Fruit fly (Drosophila melanogaster): ENCODE results near the gene CG5521.

The CG5521 gene

dm6 chr3R:26952200-26952856, 14.4 kb upstream of the CG5521 start:
- TF ChIP-seq CG11902 (GFP tag; optimal IDR thresholded peaks at IDR 0.05): no peak
- TF ChIP-seq fkh (GFP tag; optimal IDR thresholded peaks at IDR 0.05): peak; percentile 61
- TF ChIP-seq Sox14 (GFP tag; optimal IDR thresholded peaks at IDR 0.05): no peak

dm6 chr3R:26952857-26953477, 13.8 kb upstream of the CG5521 start:
- TF ChIP-seq CG9139 (GFP tag; optimal IDR thresholded peaks at IDR 0.05) (no peak), CG6276 (GFP tag; optimal IDR thresholded peaks at IDR 0.05) (no peak), CG11294 (GFP tag; IDR thresholded peaks at IDR 0.05) (no peak), Smox (GFP tag; optimal IDR thresholded peaks at IDR 0.05) (no peak), Blimp-1 (GFP tag; optimal IDR thresholded peaks at IDR 0.05) (no peak), dsx (GFP tag; optimal IDR thresholded peaks at IDR 0.05; ENCODE audit: poor library complexity, severe bottlenecking) (no peak), CG8319 (GFP tag; optimal IDR thresholded peaks at IDR 0.05) (no peak), vri (GFP tag; optimal IDR thresholded peaks at IDR 0.05) (no peak), spab (GFP tag; optimal IDR thresholded peaks at IDR 0.05) (no peak), CG6854 (GFP tag; optimal IDR thresholded peaks at IDR 0.05) (no peak), ss (GFP tag; optimal IDR thresholded peaks at IDR 0.05) (no peak)

- TF ChIP-seq Sox14 (GFP tag; optimal IDR thresholded peaks at IDR 0.05) (peak; percentile 93), pdm3 (GFP tag; optimal IDR thresholded peaks at IDR 0.05) (peak; percentile 97), CG6792 (GFP tag; optimal IDR thresholded peaks at IDR 0.05) (peak; percentile 81), lz (GFP tag; optimal IDR thresholded peaks at IDR 0.05) (peak; percentile 77), CG8119 (GFP tag; IDR thresholded peaks at IDR 0.05) (peak; percentile 97), Lpt (GFP tag; optimal IDR thresholded peaks at IDR 0.05) (peak; percentile 89), CG4318 (GFP tag; optimal IDR thresholded peaks at IDR 0.05) (peak; percentile 93), CG6163 (GFP tag; IDR thresholded peaks at IDR 0.05) (peak; percentile 87), CG15336 (GFP tag; IDR thresholded peaks at IDR 0.05) (peak; percentile 96), topi (GFP tag; optimal IDR thresholded peaks at IDR 0.05) (peak; percentile 81), net (GFP tag; optimal IDR thresholded peaks at IDR 0.05) (peak; percentile 95), CG11902 (GFP tag; optimal IDR thresholded peaks at IDR 0.05) (peak; percentile 72), CG8319 (GFP tag; optimal IDR thresholded peaks at IDR 0.05) (peak; percentile 90), Smox (GFP tag; optimal IDR thresholded peaks at IDR 0.05) (peak; percentile 74), CG3919 (GFP tag; optimal IDR thresholded peaks at IDR 0.05) (peak; percentile 94), cyc (GFP tag; optimal IDR thresholded peaks at IDR 0.05) (peak; percentile 73), eg (GFP tag; IDR thresholded peaks at IDR 0.05) (peak; percentile 93), Eip93F (GFP tag; optimal IDR thresholded peaks at IDR 0.05) (no peak), CG9139 (GFP tag; optimal IDR thresholded peaks at IDR 0.05) (peak; percentile 28), Hr39 (GFP tag; optimal IDR thresholded peaks at IDR 0.05) (peak; percentile 75), acj6 (GFP tag; optimal IDR thresholded peaks at IDR 0.05) (peak; percentile 94), CG32006 (GFP tag; optimal IDR thresholded peaks at IDR 0.05) (peak; percentile 94), fd85E (GFP tag; optimal IDR thresholded peaks at IDR 0.05) (peak; percentile 83), CG11294 (GFP tag; IDR thresholded peaks at IDR 0.05) (peak; percentile 89), Eip78C (GFP tag) (peak; percentile 99), CG6854 (GFP tag; optimal IDR thresholded peaks at IDR 0.05) (no peak), svp (GFP tag) (peak; percentile 84), CG10669 (GFP tag; optimal IDR thresholded peaks at IDR 0.05) (peak; percentile 94), Ets96B (tag; optimal IDR thresholded peaks at IDR 0.05) (peak; percentile 91), dsx (GFP tag; optimal IDR thresholded peaks at IDR 0.05; ENCODE audit: poor library complexity, severe bottlenecking) (peak; percentile 86), salr (GFP tag; optimal IDR thresholded peaks at IDR 0.05) (peak; percentile 93 to 97), Blimp-1 (GFP tag; optimal IDR thresholded peaks at IDR 0.05) (no peak), Gug (GFP tag; IDR thresholded peaks at IDR 0.05) (peak; percentile 87), CG1621 (tag; optimal IDR thresholded peaks at IDR 0.05) (peak; percentile 94), CG10631 (GFP tag; optimal IDR thresholded peaks at IDR 0.05) (peak; percentile 78), Met (GFP tag; optimal IDR thresholded peaks at IDR 0.05) (peak; percentile 20), achi (GFP tag; optimal IDR thresholded peaks at IDR 0.05) (peak; percentile 87), CG11762 (GFP tag; optimal IDR thresholded peaks at IDR 0.05; ENCODE audit: insufficient read depth) (peak; percentile 95), CG3032 (tag; optimal IDR thresholded peaks at IDR 0.05) (peak; percentile 92), OdsH (GFP tag; optimal IDR thresholded peaks at IDR 0.05) (peak; percentile 97)
Observed at dm6 chr3R:26953478-26953874, 13.3 kb upstream of the CG5521 start.
